Worm (Caenorhabditis elegans): ENCODE results near the gene F08G2.5.

- TF ChIP-seq unc-62 (GFP tag; optimal IDR thresholded peaks at IDR 0.05) (no peak), nhr-237 (tag; optimal IDR thresholded peaks at IDR 0.05) (no peak), ama-1 (optimal IDR thresholded peaks at IDR 0.05) (no peak), fos-1 (tag; optimal IDR thresholded peaks at IDR 0.05) (no peak), peb-1 (tag; optimal IDR thresholded peaks at IDR 0.05) (no peak)
Observed at ce11 chrII:13842340-13842739, 8.9 kb upstream of the F08G2.5 start.

Data from whole organism, L2 larva.